Worm (Caenorhabditis elegans) whole organism, young adult: ENCODE results near the gene cpg-24.

Source experiments
- B0019.2 ChIP-seq: fragments of 200-800 bp; sonication (Bioruptor generic); conservative IDR thresholded peaks from 2 replicates; pipeline ENCODE4 v1.3.6; 2022; ENCODE audit warnings: missing genetic modification reagents, missing genetic modification characterization, missing compliant biosample characterization
- F55B11.4 ChIP-seq: sonication (generic microtip); optimal IDR thresholded peaks from 2 replicates; lab custom pipeline; 2016; ENCODE audit warnings: missing compliant biosample characterization, missing genetic modification characterization, borderline replicate concordance; ENCODE audit not compliant: insufficient read depth
- F57C9.4 ChIP-seq: sonication (generic microtip); optimal IDR thresholded peaks from 2 replicates; lab custom pipeline; 2017; ENCODE audit warnings: mild to moderate bottlenecking, missing genetic modification characterization, missing compliant biosample characterization
- K12H6.12 ChIP-seq: fragments of 200-800 bp; sonication (Bioruptor generic); optimal IDR thresholded peaks from 2 replicates; lab custom pipeline; 2018; ENCODE audit warnings: mild to moderate bottlenecking, missing genetic modification characterization, missing compliant biosample characterization
- T07F8.4 ChIP-seq: sonication (generic microtip); optimal IDR thresholded peaks from 2 replicates; lab custom pipeline; 2016; ENCODE audit warnings: mild to moderate bottlenecking, missing genetic modification characterization, moderate library complexity, missing compliant biosample characterization
- akir-1 ChIP-seq: fragments of 200-800 bp; sonication (Bioruptor generic); optimal IDR thresholded peaks from 2 replicates; lab custom pipeline; 2018; ENCODE audit warnings: mild to moderate bottlenecking, missing genetic modification characterization, moderate library complexity, missing compliant biosample characterization
- aptf-2 ChIP-seq: fragments of 200-800 bp; sonication (Bioruptor generic); conservative IDR thresholded peaks from 2 replicates; pipeline ENCODE4 v1.3.6; 2022; ENCODE audit warnings: missing genetic modification reagents, missing genetic modification characterization, missing compliant biosample characterization
- aptf-3 ChIP-seq: fragments of 200-800 bp; sonication (Bioruptor generic); IDR thresholded peaks from 2 replicates; pipeline ENCODE4 v1.3.6; 2022; ENCODE audit warnings: missing genetic modification characterization, missing compliant biosample characterization
- athp-1 ChIP-seq: sonication (generic microtip); optimal IDR thresholded peaks from 2 replicates; lab custom pipeline; 2017; ENCODE audit warnings: mild to moderate bottlenecking, missing genetic modification characterization, missing compliant biosample characterization
- attf-6 ChIP-seq: fragments of 200-800 bp; sonication (Bioruptor generic); IDR thresholded peaks from 2 replicates; pipeline ENCODE4 v1.3.6; 2022; ENCODE audit warnings: missing genetic modification reagents, missing genetic modification characterization, missing compliant biosample characterization
- cebp-2 ChIP-seq: fragments of 200-800 bp; sonication (Bioruptor generic); IDR thresholded peaks from 2 replicates; pipeline ENCODE4 v1.3.6; 2022; ENCODE audit warnings: missing genetic modification characterization, missing compliant biosample characterization
- ceh-27 ChIP-seq: fragments of 200-800 bp; sonication (Bioruptor generic); optimal IDR thresholded peaks from 2 replicates; lab custom pipeline; 2018; ENCODE audit warnings: mild to moderate bottlenecking, missing genetic modification characterization, moderate library complexity, missing compliant biosample characterization
- ceh-40 ChIP-seq: fragments of 200-800 bp; sonication (Bioruptor generic); IDR thresholded peaks from 2 replicates; pipeline ENCODE4 v1.3.6; 2022; ENCODE audit warnings: missing genetic modification characterization, missing compliant biosample characterization
- dox-1 ChIP-seq: fragments of 200-800 bp; sonication (Bioruptor generic); IDR thresholded peaks from 2 replicates; pipeline ENCODE4 v1.3.6; 2022; ENCODE audit warnings: missing genetic modification reagents, missing genetic modification characterization, missing compliant biosample characterization
- egl-18 ChIP-seq: fragments of 200-800 bp; sonication (Bioruptor generic); IDR thresholded peaks from 2 replicates; pipeline ENCODE4 v1.3.6; 2022; ENCODE audit warnings: missing genetic modification reagents, missing genetic modification characterization, missing compliant biosample characterization
- egrh-3 ChIP-seq: fragments of 200-800 bp; sonication (Bioruptor generic); IDR thresholded peaks from 2 replicates; pipeline ENCODE4 v1.3.6; 2022; ENCODE audit warnings: missing genetic modification reagents, missing genetic modification characterization, missing compliant biosample characterization
- ekl-4 ChIP-seq: fragments of 200-800 bp; sonication (Bioruptor generic); IDR thresholded peaks from 2 replicates; pipeline ENCODE4 v1.3.6; 2022; ENCODE audit warnings: missing genetic modification reagents, missing genetic modification characterization, missing compliant biosample characterization
- gei-17 ChIP-seq: fragments of 200-800 bp; sonication (Bioruptor generic); optimal IDR thresholded peaks from 2 replicates; lab custom pipeline; 2018; ENCODE audit warnings: mild to moderate bottlenecking, missing genetic modification characterization, missing compliant biosample characterization
- hlh-26 ChIP-seq: fragments of 200-800 bp; sonication (Bioruptor generic); conservative IDR thresholded peaks from 2 replicates; pipeline ENCODE4 v1.3.6; 2022; ENCODE audit warnings: missing genetic modification reagents, missing genetic modification characterization, missing compliant biosample characterization
- hsf-1 ChIP-seq: fragments of 200-800 bp; sonication (Bioruptor generic); IDR thresholded peaks from 2 replicates; pipeline ENCODE4 v1.3.6; 2022; ENCODE audit warnings: missing genetic modification reagents, missing genetic modification characterization, missing compliant biosample characterization
- lag-1 ChIP-seq: fragments of 200-800 bp; sonication (Bioruptor generic); IDR thresholded peaks from 2 replicates; pipeline ENCODE4 v1.3.6; 2022; ENCODE audit warnings: missing genetic modification reagents, missing genetic modification characterization, missing compliant biosample characterization
- let-526 ChIP-seq: fragments of 200-800 bp; sonication (Bioruptor generic); IDR thresholded peaks from 2 replicates; pipeline ENCODE4 v1.3.6; 2022; ENCODE audit warnings: missing genetic modification reagents, missing genetic modification characterization, missing compliant biosample characterization
- lin-40 ChIP-seq: sonication (generic microtip); optimal IDR thresholded peaks from 2 replicates; lab custom pipeline; 2016; ENCODE audit warnings: missing genetic modification characterization, mild to moderate bottlenecking, missing compliant biosample characterization, missing genotype, missing genetic modification reagents
- lsy-27 ChIP-seq: sonication (generic microtip); optimal IDR thresholded peaks from 2 replicates; lab custom pipeline; 2017; ENCODE audit warnings: missing genetic modification characterization, mild to moderate bottlenecking, missing compliant biosample characterization, antibody characterized with exemption, missing genotype, borderline replicate concordance; ENCODE audit not compliant: insufficient read depth
- madf-10 ChIP-seq: sonication (generic microtip); optimal IDR thresholded peaks from 2 replicates; lab custom pipeline; 2016; ENCODE audit warnings: mild to moderate bottlenecking, missing genetic modification characterization, missing compliant biosample characterization
- mes-4 ChIP-seq: sonication (generic microtip); optimal IDR thresholded peaks from 2 replicates; lab custom pipeline; 2016; ENCODE audit warnings: missing genotype, missing genetic modification characterization, missing compliant biosample characterization
- nfya-1 ChIP-seq: sonication (generic microtip); optimal IDR thresholded peaks from 2 replicates; lab custom pipeline; 2017; ENCODE audit warnings: antibody characterized with exemption, missing compliant biosample characterization, missing genetic modification characterization, borderline replicate concordance; ENCODE audit not compliant: insufficient read depth
- nfya-2 ChIP-seq: fragments of 200-800 bp; sonication (Bioruptor generic); IDR thresholded peaks from 2 replicates; pipeline ENCODE4 v1.3.6; 2022; ENCODE audit warnings: missing genetic modification reagents, missing genetic modification characterization, missing compliant biosample characterization
- nfyb-1 ChIP-seq: fragments of 200-800 bp; sonication (Bioruptor generic); IDR thresholded peaks from 2 replicates; pipeline ENCODE4 v1.3.6; 2022; ENCODE audit warnings: missing genetic modification reagents, missing genetic modification characterization, missing compliant biosample characterization
- nhr-179 ChIP-seq: sonication (generic microtip); optimal IDR thresholded peaks from 2 replicates; lab custom pipeline; 2016; ENCODE audit warnings: mild to moderate bottlenecking, missing genetic modification characterization, missing compliant biosample characterization
- nhr-27 ChIP-seq: fragments of 200-800 bp; sonication (Bioruptor generic); optimal IDR thresholded peaks from 2 replicates; lab custom pipeline; 2018; ENCODE audit warnings: mild to moderate bottlenecking, missing genetic modification characterization, moderate library complexity, missing compliant biosample characterization
- nhr-80 ChIP-seq: sonication (generic microtip); optimal IDR thresholded peaks from 2 replicates; lab custom pipeline; 2016; ENCODE audit warnings: missing genetic modification characterization, missing compliant biosample characterization
- nhr-90 ChIP-seq: sonication (generic microtip); optimal IDR thresholded peaks from 2 replicates; lab custom pipeline; 2016; ENCODE audit warnings: missing genotype, mild to moderate bottlenecking, missing genetic modification characterization, missing compliant biosample characterization
- rcor-1 ChIP-seq: fragments of 200-800 bp; sonication (Bioruptor generic); IDR thresholded peaks from 2 replicates; pipeline ENCODE4 v1.3.6; 2022; ENCODE audit warnings: missing genetic modification reagents, missing genetic modification characterization, missing compliant biosample characterization
- repo-1 ChIP-seq: sonication (generic microtip); optimal IDR thresholded peaks from 2 replicates; lab custom pipeline; 2017; ENCODE audit warnings: mild to moderate bottlenecking, missing genetic modification characterization, missing compliant biosample characterization
- snpc-1.1 ChIP-seq: sonication (generic microtip); optimal IDR thresholded peaks from 2 replicates; lab custom pipeline; 2017; ENCODE audit warnings: missing genetic modification characterization, mild to moderate bottlenecking, missing compliant biosample characterization, antibody characterized with exemption, moderate library complexity, missing genotype, missing genetic modification reagents; ENCODE audit not compliant: insufficient read depth
- snpc-3.4 ChIP-seq: sonication (generic microtip); optimal IDR thresholded peaks from 2 replicates; lab custom pipeline; 2017; ENCODE audit warnings: missing genetic modification characterization, mild to moderate bottlenecking, missing compliant biosample characterization, antibody characterized with exemption, moderate library complexity, missing genotype, missing genetic modification reagents
- snpc-4 ChIP-seq, 5 experiments: fragments of 150-350 bp in 1 of 5; sonication (generic microtip) in 4 of 5; optimal IDR thresholded peaks; 2 replicates each; lab custom pipeline; 2014 to 2018; ENCODE audit warnings: missing genetic modification characterization in 5 of 5, missing biosample characterization in 3 of 5, antibody characterized with exemption in 2 of 5, mild to moderate bottlenecking in 2 of 5, missing compliant biosample characterization in 2 of 5, missing genotype in 2 of 5, moderate library complexity in 2 of 5, missing genetic modification reagents in 1 of 5
- sptf-2 ChIP-seq: fragments of 200-800 bp; sonication (Bioruptor generic); optimal IDR thresholded peaks from 2 replicates; lab custom pipeline; 2018; ENCODE audit warnings: mild to moderate bottlenecking, missing genetic modification characterization, missing compliant biosample characterization
- tbp1 ChIP-seq: fragments of 200-800 bp; sonication (Bioruptor generic); optimal IDR thresholded peaks from 2 replicates; lab custom pipeline; 2018; ENCODE audit warnings: mild to moderate bottlenecking, missing genetic modification characterization, missing compliant biosample characterization
- tlf-1 ChIP-seq: fragments of 200-800 bp; sonication (Bioruptor generic); optimal IDR thresholded peaks from 2 replicates; lab custom pipeline; 2018; ENCODE audit warnings: mild to moderate bottlenecking, missing genetic modification characterization, missing compliant biosample characterization
- unc-62 ChIP-seq: fragments of 150-350 bp; optimal IDR thresholded peaks from 2 replicates; lab custom pipeline; 2014; ENCODE audit warnings: missing biosample characterization, missing genetic modification reagents, missing genetic modification characterization
- xnd-1 ChIP-seq: sonication (generic microtip); optimal IDR thresholded peaks from 2 replicates; lab custom pipeline; 2016; ENCODE audit warnings: missing genotype, missing genetic modification reagents, missing genetic modification characterization, missing compliant biosample characterization
- ztf-26 ChIP-seq: sonication (generic microtip); optimal IDR thresholded peaks from 2 replicates; lab custom pipeline; 2017; ENCODE audit warnings: missing genetic modification characterization, missing compliant biosample characterization

cpg-24 gene

DNA sequence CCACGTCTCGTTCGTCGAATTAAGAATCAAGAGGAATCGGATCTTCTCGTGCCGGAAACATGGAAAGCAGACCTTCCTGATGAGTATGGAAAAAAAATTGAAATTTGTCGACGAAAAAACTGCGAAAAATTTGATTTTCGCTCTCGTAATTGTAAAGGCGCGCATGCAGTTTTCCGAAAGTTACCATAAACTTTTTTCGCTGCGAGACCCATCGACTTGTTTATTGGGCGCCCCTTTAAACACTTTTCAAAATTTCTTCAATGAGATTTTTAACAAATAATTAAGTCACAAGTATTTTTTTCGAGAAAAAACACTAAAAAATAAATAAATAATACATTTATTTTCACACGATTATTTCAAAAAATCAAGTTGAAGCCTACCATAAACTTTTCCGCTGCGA is 29.0 kb downstream of the cpg-24 start (continued):
- TF ChIP-seq nhr-80 (tag; lab: Kevin White, UChicago) (no peak), let-526 (GFP tag; lab: Robert Waterston, UW) (no peak), F57C9.4 (no peak), gei-17 (GFP tag; lab: Kevin White, UChicago) (no peak), xnd-1 (tag; lab: Kevin White, UChicago) (peak; percentile 44), nfya-2 (no peak), mes-4 (tag; lab: Kevin White, UChicago) (no peak), unc-62 (GFP tag; lab: Kevin White, UChicago) (no peak), sptf-2 (GFP tag; lab: Kevin White, UChicago) (no peak), akir-1 (GFP tag; lab: Kevin White, UChicago) (no peak), attf-6 (no peak), nfya-1 (tag; lab: Kevin White, UChicago) (no peak), K12H6.12 (tag; lab: Kevin White, UChicago) (no peak), ztf-26 (tag; lab: Kevin White, UChicago) (no peak), nhr-179 (no peak)
- TF ChIP-seq, all 124 proteins: peak for 5

DNA sequence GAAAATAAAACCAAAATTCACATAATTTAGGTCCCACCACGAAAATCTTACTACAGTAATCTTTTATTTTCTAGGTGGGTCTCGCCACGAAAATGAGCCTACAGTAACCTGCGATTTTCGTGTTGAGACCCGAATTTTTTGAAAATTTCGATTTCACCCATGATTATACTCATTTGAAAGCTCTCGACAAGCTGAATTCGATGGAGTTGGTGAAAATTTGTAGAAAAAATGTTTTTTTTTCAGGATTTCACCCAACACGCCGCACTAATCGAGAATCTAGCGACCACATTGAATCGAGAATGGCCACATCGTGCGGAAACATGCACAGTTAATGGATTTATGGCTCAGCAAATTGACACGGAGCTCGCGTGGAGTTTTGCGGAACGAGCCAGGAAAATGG is 31.1 kb downstream of the cpg-24 start:
- no peak for TF ChIP-seq repo-1 (tag; lab: Kevin White, UChicago)
- TF ChIP-seq nhr-90 (tag; lab: Kevin White, UChicago), result no peak
- TF ChIP-seq hlh-26, result no peak
- TF ChIP-seq nfya-1 (tag; lab: Kevin White, UChicago), result no peak
- no peak for TF ChIP-seq lag-1 (GFP tag; lab: Robert Waterston, UW)
- TF ChIP-seq aptf-2, result no peak
- no peak for TF ChIP-seq snpc-1.1 (tag; lab: Kevin White, UChicago)
- TF ChIP-seq cebp-2 (GFP tag; lab: Robert Waterston, UW), result no peak
- TF ChIP-seq egrh-3 (GFP tag; lab: Robert Waterston, UW), result no peak
- TF ChIP-seq ceh-27 (GFP tag; lab: Kevin White, UChicago), result no peak
- TF ChIP-seq lsy-27, result no peak
- no peak for TF ChIP-seq egl-18
- no peak for TF ChIP-seq tbp1 (GFP tag; lab: Kevin White, UChicago)
- no peak for TF ChIP-seq hsf-1 (GFP tag; lab: Robert Waterston, UW)
- no peak for TF ChIP-seq F55B11.4 (tag; lab: Kevin White, UChicago)
- no peak for TF ChIP-seq B0019.2 (GFP tag; lab: Robert Waterston, UW)
- TF ChIP-seq rcor-1 (GFP tag; lab: Robert Waterston, UW), result no peak

DNA sequence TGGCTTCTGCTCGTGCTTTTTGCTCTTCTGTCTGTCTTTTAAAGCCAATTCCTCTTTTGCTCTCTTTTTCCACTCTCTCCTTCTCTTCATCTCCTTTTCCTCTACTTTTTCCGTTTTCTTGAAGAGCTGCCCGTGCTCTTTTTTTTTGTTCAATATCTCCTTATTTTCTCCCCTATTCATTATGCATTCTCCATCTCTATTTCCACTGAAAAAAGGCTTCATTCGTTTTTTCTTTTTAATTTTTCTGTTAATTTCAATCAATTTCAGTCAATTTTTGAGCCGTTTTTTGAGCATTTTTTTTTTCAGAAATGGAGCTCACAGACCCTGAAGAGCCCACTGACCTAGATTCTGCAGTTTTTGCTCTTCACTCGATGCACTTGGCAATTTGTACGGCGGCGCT is 40.6 kb downstream of the cpg-24 start, which contains the start of gene Y41D4B.1:
TSS of gene Y41D4B.1 (plus strand) at position 301 of the 400 bp plus-strand sequence.
- no peak for TF ChIP-seq ceh-40 (GFP tag; lab: Robert Waterston, UW)

DNA sequence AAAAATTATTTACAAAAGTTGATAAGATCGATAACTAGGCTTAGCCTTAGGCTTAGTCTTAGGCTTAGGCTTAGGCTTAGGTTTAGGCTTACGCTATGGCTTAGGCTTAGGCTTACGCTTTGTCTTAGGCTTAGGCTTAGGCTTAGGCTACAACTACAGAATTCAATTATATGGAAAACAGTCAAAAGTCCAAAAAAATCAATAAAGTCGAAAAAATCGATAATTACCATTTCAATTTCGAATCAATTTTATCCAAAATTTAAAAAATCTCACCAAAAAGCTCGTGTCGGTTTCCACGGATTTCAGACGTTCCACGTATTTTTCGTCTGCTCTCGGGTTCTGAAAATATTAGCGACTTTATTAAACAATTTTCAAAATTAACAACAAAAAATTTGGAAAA is 45.2 kb downstream of the cpg-24 start:
- TF ChIP-seq T07F8.4 (tag; lab: Kevin White, UChicago) (no peak), ekl-4 (GFP tag; lab: Robert Waterston, UW) (no peak), snpc-3.4 (tag; lab: Kevin White, UChicago) (no peak), nhr-27 (no peak), snpc-4 (GFP tag; optimal IDR thresholded peaks at IDR 0.05; lab: Kevin White, UChicago) (no peak), snpc-4 (tag; optimal IDR thresholded peaks at IDR 0.05; lab: Kevin White, UChicago) (no peak), tlf-1 (GFP tag; lab: Kevin White, UChicago) (no peak), ceh-40 (GFP tag; lab: Robert Waterston, UW) (no peak), athp-1 (no peak), madf-10 (tag; lab: Kevin White, UChicago) (no peak), dox-1 (no peak), aptf-3 (GFP tag; lab: Robert Waterston, UW) (no peak), nfyb-1 (GFP tag; lab: Robert Waterston, UW) (no peak), lin-40 (tag; lab: Kevin White, UChicago) (no peak), let-526 (GFP tag; lab: Robert Waterston, UW) (no peak)
